Fruit fly (Drosophila melanogaster): ENCODE results near the gene Pxt.

DNA sequence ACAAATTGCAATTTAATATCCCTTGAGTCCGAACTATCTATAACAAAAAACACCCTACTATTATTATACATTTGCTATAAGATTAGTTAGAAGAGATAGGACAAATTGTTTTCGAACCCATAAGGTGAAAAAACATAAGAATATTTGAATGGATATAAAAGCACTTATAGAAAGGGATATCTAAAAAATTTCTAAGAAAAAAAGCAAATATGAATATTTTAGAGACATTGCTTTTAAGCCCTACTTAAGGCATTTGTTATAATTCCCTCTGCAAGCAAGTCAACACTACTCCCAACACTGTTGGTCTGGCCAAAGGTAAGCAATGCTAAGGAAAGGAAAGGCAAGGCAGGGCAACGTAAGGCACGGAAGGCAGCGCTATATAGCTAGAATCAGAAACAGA is 8.8 kb upstream of the Pxt start:
- TF ChIP-seq Taf1 (GFP tag; IDR thresholded peaks at IDR 0.05) (no peak), usp (GFP tag; optimal IDR thresholded peaks at IDR 0.05) (no peak), CG10654 (GFP tag; optimal IDR thresholded peaks at IDR 0.05) (no peak), CG3995 (GFP tag; optimal IDR thresholded peaks at IDR 0.05) (no peak), CG17568 (GFP tag; optimal IDR thresholded peaks at IDR 0.05) (no peak), CG9609 (GFP tag; optimal IDR thresholded peaks at IDR 0.05) (no peak), CG10274 (GFP tag; optimal IDR thresholded peaks at IDR 0.05) (no peak), CG3838 (GFP tag; optimal IDR thresholded peaks at IDR 0.05) (no peak), CG11247 (GFP tag; IDR thresholded peaks at IDR 0.05) (no peak), C15 (GFP tag; IDR thresholded peaks at IDR 0.05) (no peak), tll (GFP tag; optimal IDR thresholded peaks at IDR 0.05) (no peak), Blimp-1 (GFP tag; optimal IDR thresholded peaks at IDR 0.05) (no peak), CG1233 (GFP tag; optimal IDR thresholded peaks at IDR 0.05) (no peak), CG5180 (GFP tag; optimal IDR thresholded peaks at IDR 0.05) (no peak)

All from whole organism, embryonic.